Fruit fly (Drosophila melanogaster) S2 (cell line): Measurements from ENCODE around the gene CG17549.

Experiments used
- CG8478 ChIP-seq: fragments of >200 bp; optimal IDR thresholded peaks from 2 replicates; lab custom pipeline; 2018
- CTCF ChIP-seq, 2 experiments: fragments of >200 bp; optimal IDR thresholded peaks; 2 replicates each; lab custom pipeline; 2018

dm6 chr2L:19414233-19414749 is 24.4 kb upstream of the CG17549 start:
- TF ChIP-seq CG8478 (lab: Kevin White, UChicago) (no peak), CTCF (optimal IDR thresholded peaks at IDR 0.05; lab: Kevin White, UChicago) (no peak)
